Worm (Caenorhabditis elegans): ENCODE data around the gene srx-20.
A peak's percentile ranks its signal among the peaks of the same experiment; 100 is the strongest.

The srx-20 gene

ce11 chrIV:6903575-6903974 lies 35.7 kb downstream of the srx-20 start, which contains the start of gene T22D1.5 (continued):
- TF ChIP-seq dpl-1 (GFP tag; optimal IDR thresholded peaks at IDR 0.05): peak; percentile 57
- TF ChIP-seq C17E4.6 (GFP tag; IDR thresholded peaks at IDR 0.05): 0 out of 2 replicates have a peak, but pooled peaks have one; percentile 39
- TF ChIP-seq snpc-3.4 (tag; optimal IDR thresholded peaks at IDR 0.05): peak; percentile 82
- no peak for TF ChIP-seq madf-10 (tag; optimal IDR thresholded peaks at IDR 0.05)

- TF ChIP-seq lin-35 (GFP tag; optimal IDR thresholded peaks at IDR 0.05) (no peak), T07F8.4 (tag; optimal IDR thresholded peaks at IDR 0.05) (no peak), egl-44 (GFP tag; IDR thresholded peaks at IDR 0.05) (no peak), T26A5.8 (tag; optimal IDR thresholded peaks at IDR 0.05) (no peak), egl-18 (GFP tag; IDR thresholded peaks at IDR 0.05) (no peak), nhr-120 (GFP tag; IDR thresholded peaks at IDR 0.05) (no peak)
These were observed 36.7 kb downstream of the srx-20 start for ce11 chrIV:6904606-6905005.

ce11 chrIV:6905428-6905827 lies 37.5 kb downstream of the srx-20 start:
- no peak for TF ChIP-seq rec-8 (tag; optimal IDR thresholded peaks at IDR 0.05)
- TF ChIP-seq nhr-27 (tag; optimal IDR thresholded peaks at IDR 0.05): no peak
- TF ChIP-seq rpc-1 (optimal IDR thresholded peaks at IDR 0.05): no peak
- TF ChIP-seq rpc-1 (tag; optimal IDR thresholded peaks at IDR 0.05): no peak
- TF ChIP-seq hsf-1 (GFP tag; IDR thresholded peaks at IDR 0.05): 0 out of 2 replicates have a peak, but pooled peaks have one; percentile 21
- peak; percentile 13 for TF ChIP-seq tbp1 (GFP tag; optimal IDR thresholded peaks at IDR 0.05)
- peak; percentile 65 for TF ChIP-seq attf-6 (GFP tag; IDR thresholded peaks at IDR 0.05)
- 0 out of 2 replicates have a peak, but pooled peaks have one; percentile 31 for TF ChIP-seq egl-44 (GFP tag; IDR thresholded peaks at IDR 0.05)
- TF ChIP-seq athp-1 (tag; optimal IDR thresholded peaks at IDR 0.05): peak; percentile 19
- peak; percentile 41; the same call in 1 of the 2 replicates for TF ChIP-seq ekl-4 (GFP tag; IDR thresholded peaks at IDR 0.05)
- 0 out of 2 replicates have a peak, but pooled peaks have one; percentile 25 for TF ChIP-seq pbrm-1 (GFP tag; IDR thresholded peaks at IDR 0.05)
- peak; percentile 46 for TF ChIP-seq D2030.7 (GFP tag; IDR thresholded peaks at IDR 0.05)
- TF ChIP-seq nfya-2 (GFP tag; IDR thresholded peaks at IDR 0.05): 0 out of 2 replicates have a peak, but pooled peaks have one; percentile 5
- no peak for TF ChIP-seq snpc-3.4 (tag; optimal IDR thresholded peaks at IDR 0.05)
- no peak for TF ChIP-seq F22D6.2 (tag; optimal IDR thresholded peaks at IDR 0.05)
- TF ChIP-seq F49E8.2 (tag; optimal IDR thresholded peaks at IDR 0.05; ENCODE audit: insufficient read depth): peak; percentile 18
- peak; percentile 66 for TF ChIP-seq nfyb-1 (GFP tag; IDR thresholded peaks at IDR 0.05)
- TF ChIP-seq hrde-1 (tag; optimal IDR thresholded peaks at IDR 0.05; ENCODE audit: borderline replicate concordance): peak; percentile 71
- peak; percentile 47 for TF ChIP-seq madf-8 (GFP tag; conservative IDR thresholded peaks at IDR 0.05)
- TF ChIP-seq madf-6 (GFP tag; IDR thresholded peaks at IDR 0.05): peak; percentile 64; the same call in 1 of the 2 replicates
- TF ChIP-seq ama-1 (optimal IDR thresholded peaks at IDR 0.05): no peak
- peak in 1 of 2 experiments; percentile 81 for TF ChIP-seq ama-1 (GFP tag; optimal IDR thresholded peaks at IDR 0.05)
- no peak for TF ChIP-seq cebp-1 (GFP tag; IDR thresholded peaks at IDR 0.05)
- peak; percentile 20 for TF ChIP-seq cebp-1 (tag; optimal IDR thresholded peaks at IDR 0.05)
- TF ChIP-seq ceh-58 (GFP tag; IDR thresholded peaks at IDR 0.05): 0 out of 2 replicates have a peak, but pooled peaks have one; percentile 56
- peak; percentile 77; the same call in 1 of the 2 replicates for TF ChIP-seq F39B2.1 (GFP tag; IDR thresholded peaks at IDR 0.05)
- 0 out of 2 replicates have a peak, but pooled peaks have one; percentile 39 for TF ChIP-seq Y53F4B.3 (GFP tag; IDR thresholded peaks at IDR 0.05)
- peak; percentile 49 for TF ChIP-seq rcor-1 (GFP tag; IDR thresholded peaks at IDR 0.05)
- peak; percentile 41 for TF ChIP-seq F33H1.4 (GFP tag; IDR thresholded peaks at IDR 0.05)
- TF ChIP-seq snpc-4 (GFP tag; optimal IDR thresholded peaks at IDR 0.05): no peak
- peak in 1 of 4 experiments; percentile 59 for TF ChIP-seq snpc-4 (tag; optimal IDR thresholded peaks at IDR 0.05)
- peak; percentile 20 for TF ChIP-seq snpc-1.1 (tag; optimal IDR thresholded peaks at IDR 0.05; ENCODE audit: insufficient read depth)
- TF ChIP-seq lin-54 (GFP tag; optimal IDR thresholded peaks at IDR 0.05): peak; percentile 64
- peak; percentile 43; the same call in 1 of the 2 replicates for TF ChIP-seq B0019.2 (GFP tag; conservative IDR thresholded peaks at IDR 0.05)
- 0 out of 2 replicates have a peak, but pooled peaks have one; percentile 38 for TF ChIP-seq Y56A3A.18 (GFP tag; IDR thresholded peaks at IDR 0.05)
- peak; percentile 76; the same call in 1 of the 2 replicates for TF ChIP-seq Y95B8A.8 (GFP tag; IDR thresholded peaks at IDR 0.05)
- TF ChIP-seq C17E4.6 (GFP tag; IDR thresholded peaks at IDR 0.05): 0 out of 2 replicates have a peak, but pooled peaks have one; percentile 33
